Fruit fly (Drosophila melanogaster) whole organism, pupa: ENCODE results near the gene Nup154.

Source experiments
- CG10348 ChIP-seq: fragments of 200-800 bp; sonication (Bioruptor generic); IDR thresholded peaks from 2 replicates; pipeline ENCODE4 v1.3.6; 2022; ENCODE audit warnings: missing biosample characterization, missing genetic modification characterization
- CG12605 ChIP-seq: fragments of 200-800 bp; sonication (Bioruptor generic); IDR thresholded peaks from 2 replicates; pipeline ENCODE4 v1.3.6; 2022; ENCODE audit warnings: missing biosample characterization, missing genetic modification characterization
- CG8159 ChIP-seq: fragments of 200-800 bp; sonication (Bioruptor generic); optimal IDR thresholded peaks from 3 replicates; lab custom pipeline; 2018; ENCODE audit warnings: missing biosample characterization, mild to moderate bottlenecking, missing genetic modification characterization, moderate library complexity
- Pif1A ChIP-seq: fragments of 200-800 bp; sonication (Bioruptor generic); optimal IDR thresholded peaks from 3 replicates; lab custom pipeline; 2016; ENCODE audit warnings: missing biosample characterization, missing genetic modification characterization

DNA sequence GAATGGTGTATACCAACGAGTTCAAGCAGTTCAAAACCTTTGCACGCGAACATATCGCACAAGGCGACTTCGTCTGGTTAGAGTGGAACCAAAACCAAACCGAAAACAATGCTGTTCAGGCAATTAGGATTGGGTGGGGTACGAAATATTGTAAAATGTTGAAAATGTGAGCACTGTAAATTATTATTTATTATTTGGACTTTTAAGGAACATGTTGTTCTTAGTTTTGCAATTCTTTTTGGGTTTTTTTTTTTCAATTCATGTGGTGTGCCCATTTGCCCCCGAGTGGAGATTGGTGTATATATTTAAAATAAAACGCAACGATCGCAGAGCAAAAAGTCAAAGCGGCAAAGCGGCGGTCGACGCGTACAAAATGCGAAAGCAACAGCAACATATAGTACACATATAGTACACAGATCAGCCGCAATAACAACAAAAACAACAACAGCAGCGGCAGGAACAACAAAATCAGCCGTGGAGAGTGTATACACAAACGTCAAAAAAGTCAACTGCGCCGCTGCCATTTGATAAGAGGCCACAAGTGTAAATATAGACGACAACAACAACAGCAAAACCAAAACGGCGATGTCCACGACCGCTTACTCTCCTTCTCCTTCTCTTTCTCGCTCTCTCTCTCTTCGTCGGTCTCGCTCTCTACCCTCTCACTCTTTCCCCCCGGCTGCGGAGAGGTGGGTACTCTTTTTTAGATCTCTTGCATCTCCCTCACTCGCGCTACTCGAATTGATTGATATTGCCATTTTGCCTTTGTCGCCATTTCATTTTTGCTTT lies 40.3 kb downstream of the Nup154 start:
- TF ChIP-seq CG8159 (tag; lab: Kevin White, UChicago) (peak; percentile 68), CG12605 (GFP tag; lab: Robert Waterston, UW) (peak; percentile 37), CG10348 (GFP tag; lab: Robert Waterston, UW) (0 out of 2 replicates have a peak, but pooled peaks have one; percentile 16), Pif1A (peak; percentile 41)
